Worm (Caenorhabditis elegans) whole organism, midembryonic: ENCODE measurements around the gene F59A6.4.

Source experiments
- T22C8.4 ChIP-seq: fragments of 200-800 bp; sonication (Bioruptor generic); IDR thresholded peaks from 2 replicates; pipeline ENCODE4 v1.3.6; 2022; ENCODE audit warnings: missing genetic modification characterization, missing compliant biosample characterization
- cog-1 ChIP-seq: sonication (generic microtip); optimal IDR thresholded peaks from 2 replicates; lab custom pipeline; 2016; ENCODE audit warnings: missing genetic modification characterization, missing compliant biosample characterization
- flt-1 ChIP-seq: fragments of 200-800 bp; sonication (Bioruptor generic); IDR thresholded peaks from 2 replicates; pipeline ENCODE4 v1.3.6; 2022; ENCODE audit warnings: missing genetic modification characterization, missing compliant biosample characterization
- klf-2 ChIP-seq: fragments of 200-800 bp; sonication (Bioruptor generic); conservative IDR thresholded peaks from 2 replicates; pipeline ENCODE4 v1.3.6; 2022; ENCODE audit warnings: missing genetic modification reagents, missing genetic modification characterization, missing compliant biosample characterization
- med-1 ChIP-seq: sonication (generic microtip); optimal IDR thresholded peaks from 2 replicates; lab custom pipeline; 2017; ENCODE audit warnings: missing genetic modification characterization, mild to moderate bottlenecking, missing compliant biosample characterization, antibody characterized with exemption, missing genetic modification reagents; ENCODE audit not compliant: insufficient read depth
- ref-1 ChIP-seq: fragments of 200-800 bp; sonication (Bioruptor generic); conservative IDR thresholded peaks from 2 replicates; pipeline ENCODE4 v1.3.6; 2022; ENCODE audit warnings: missing genetic modification reagents, missing genetic modification characterization, missing compliant biosample characterization
- tab-1 ChIP-seq: fragments of 200-800 bp; sonication (Bioruptor generic); IDR thresholded peaks from 2 replicates; pipeline ENCODE4 v1.3.6; 2022; ENCODE audit warnings: missing genetic modification characterization, missing compliant biosample characterization
- ztf-23 ChIP-seq: fragments of 200-800 bp; sonication (Bioruptor generic); IDR thresholded peaks from 2 replicates; pipeline ENCODE4 v1.3.6; 2022; ENCODE audit warnings: missing genetic modification reagents, missing genetic modification characterization, missing compliant biosample characterization
- ztf-29 ChIP-seq: fragments of 200-800 bp; sonication (Bioruptor generic); IDR thresholded peaks from 2 replicates; pipeline ENCODE4 v1.3.6; 2022; ENCODE audit warnings: missing genetic modification reagents, missing genetic modification characterization, missing compliant biosample characterization

Gene F59A6.4

ce11 chrII:4981682-4982404 is 23.0 kb upstream of the F59A6.4 start:
- TF ChIP-seq ztf-29 (GFP tag; lab: Robert Waterston, UW), result no peak
- TF ChIP-seq tab-1, result no peak
- no peak for TF ChIP-seq T22C8.4 (GFP tag; lab: Robert Waterston, UW)
- no peak for TF ChIP-seq cog-1 (tag; lab: Kevin White, UChicago)
- TF ChIP-seq ztf-23 (GFP tag; lab: Robert Waterston, UW), result no peak
- no peak for TF ChIP-seq klf-2 (GFP tag; lab: Robert Waterston, UW)
- no peak for TF ChIP-seq ref-1 (GFP tag; lab: Robert Waterston, UW)
- TF ChIP-seq med-1, result no peak
- TF ChIP-seq flt-1 (GFP tag; lab: Robert Waterston, UW), result no peak

DNA sequence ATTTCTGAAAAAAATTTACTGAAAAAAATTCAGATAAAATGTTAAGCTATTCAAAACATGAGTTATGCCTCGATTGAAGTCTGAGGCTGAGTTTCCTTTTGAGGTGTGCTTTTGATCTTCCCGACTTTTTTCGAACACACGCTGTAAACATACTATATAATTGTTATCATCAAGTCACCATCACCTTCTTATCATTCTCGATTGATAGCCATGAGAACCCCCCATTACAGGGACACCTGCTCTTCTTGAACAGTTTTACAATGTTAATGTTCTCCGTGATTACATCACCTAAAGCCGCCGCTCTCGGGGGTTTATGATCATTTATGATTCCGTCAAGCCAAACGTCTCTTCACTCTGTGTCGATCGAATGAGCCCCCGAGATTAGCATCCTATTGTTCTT is 20.7 kb upstream of the F59A6.4 start:
- no peak for TF ChIP-seq klf-2 (GFP tag; lab: Robert Waterston, UW)
- TF ChIP-seq flt-1 (GFP tag; lab: Robert Waterston, UW), result no peak
- no peak for TF ChIP-seq cog-1 (tag; lab: Kevin White, UChicago)
- no peak for TF ChIP-seq ztf-29 (GFP tag; lab: Robert Waterston, UW)
- no peak for TF ChIP-seq T22C8.4 (GFP tag; lab: Robert Waterston, UW)
- TF ChIP-seq ref-1 (GFP tag; lab: Robert Waterston, UW), result no peak
- no peak for TF ChIP-seq tab-1
- no peak for TF ChIP-seq ztf-23 (GFP tag; lab: Robert Waterston, UW)
- no peak for TF ChIP-seq med-1

- TF ChIP-seq klf-2 (GFP tag; lab: Robert Waterston, UW) (no peak), cog-1 (tag; lab: Kevin White, UChicago) (no peak), T22C8.4 (GFP tag; lab: Robert Waterston, UW) (no peak), tab-1 (no peak), ztf-29 (GFP tag; lab: Robert Waterston, UW) (no peak), ztf-23 (GFP tag; lab: Robert Waterston, UW) (no peak), med-1 (no peak), ref-1 (GFP tag; lab: Robert Waterston, UW) (no peak), flt-1 (GFP tag; lab: Robert Waterston, UW) (no peak)
These were observed 18.8 kb upstream of the F59A6.4 start for ce11 chrII:4985961-4986503.

DNA sequence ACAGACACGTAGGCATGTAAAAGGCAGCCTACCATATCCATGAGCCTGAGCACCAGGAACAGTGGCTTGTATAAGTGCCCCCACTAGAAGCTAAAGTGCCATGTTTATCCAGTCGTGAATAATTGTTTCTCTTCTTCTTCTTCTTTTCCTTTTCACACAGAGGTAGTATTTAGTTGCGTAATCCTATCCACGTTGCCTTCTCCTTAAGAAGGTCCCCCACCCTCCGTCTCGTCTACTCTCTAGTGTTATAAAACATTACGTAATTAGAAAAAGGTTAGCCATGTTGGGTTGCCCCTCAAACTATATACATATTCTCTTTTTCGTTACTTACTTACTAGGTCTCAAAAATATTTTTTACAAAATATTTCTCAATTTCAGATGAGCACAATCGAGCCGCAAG is 18.2 kb upstream of the F59A6.4 start:
- TF ChIP-seq tab-1 (no peak), flt-1 (GFP tag; lab: Robert Waterston, UW) (no peak), ztf-29 (GFP tag; lab: Robert Waterston, UW) (no peak), T22C8.4 (GFP tag; lab: Robert Waterston, UW) (no peak), ref-1 (GFP tag; lab: Robert Waterston, UW) (no peak), ztf-23 (GFP tag; lab: Robert Waterston, UW) (no peak), klf-2 (GFP tag; lab: Robert Waterston, UW) (no peak), cog-1 (tag; lab: Kevin White, UChicago) (no peak), med-1 (no peak)

ce11 chrII:4987257-4987656 is 17.6 kb upstream of the F59A6.4 start:
- TF ChIP-seq tab-1 (no peak), flt-1 (GFP tag; lab: Robert Waterston, UW) (no peak), cog-1 (tag; lab: Kevin White, UChicago) (no peak), ref-1 (GFP tag; lab: Robert Waterston, UW) (no peak), klf-2 (GFP tag; lab: Robert Waterston, UW) (no peak), T22C8.4 (GFP tag; lab: Robert Waterston, UW) (no peak), med-1 (no peak), ztf-23 (GFP tag; lab: Robert Waterston, UW) (no peak), ztf-29 (GFP tag; lab: Robert Waterston, UW) (no peak)

ce11 chrII:4989802-4990201 is 15.1 kb upstream of the F59A6.4 start, which contains the start of gene T27F7.12:
TSS of gene T27F7.12 (plus strand) at chrII:4990102.
- TF ChIP-seq flt-1 (GFP tag; lab: Robert Waterston, UW) (no peak), klf-2 (GFP tag; lab: Robert Waterston, UW) (no peak), ref-1 (GFP tag; lab: Robert Waterston, UW) (no peak), ztf-29 (GFP tag; lab: Robert Waterston, UW) (no peak), tab-1 (no peak), T22C8.4 (GFP tag; lab: Robert Waterston, UW) (no peak), med-1 (no peak), ztf-23 (GFP tag; lab: Robert Waterston, UW) (no peak)

ce11 chrII:4992977-4993376 is 11.9 kb upstream of the F59A6.4 start, which contains the start of gene pigb-1:
TSS of gene pigb-1 (minus strand) at chrII:4993077.
- TF ChIP-seq ztf-23 (GFP tag; lab: Robert Waterston, UW) (no peak), med-1 (no peak), ztf-29 (GFP tag; lab: Robert Waterston, UW) (no peak), klf-2 (GFP tag; lab: Robert Waterston, UW) (no peak), tab-1 (no peak), cog-1 (tag; lab: Kevin White, UChicago) (no peak), T22C8.4 (GFP tag; lab: Robert Waterston, UW) (no peak), flt-1 (GFP tag; lab: Robert Waterston, UW) (no peak), ref-1 (GFP tag; lab: Robert Waterston, UW) (no peak)

- TF ChIP-seq T22C8.4 (GFP tag; lab: Robert Waterston, UW) (no peak), ztf-29 (GFP tag; lab: Robert Waterston, UW) (no peak), med-1 (no peak), ref-1 (GFP tag; lab: Robert Waterston, UW) (no peak), klf-2 (GFP tag; lab: Robert Waterston, UW) (no peak), tab-1 (no peak), ztf-23 (GFP tag; lab: Robert Waterston, UW) (no peak), flt-1 (GFP tag; lab: Robert Waterston, UW) (no peak)
These were observed 11.2 kb upstream of the F59A6.4 start, which contains the start of the genes eif-1 and vps-24 for ce11 chrII:4993530-4994192. TSS of gene eif-1 (minus strand) at chrII:4993580. TSS of gene vps-24 (plus strand) at chrII:4993998.
